Worm (Caenorhabditis elegans): Measurements from ENCODE around the gene aagr-4.

The aagr-4 gene

DNA sequence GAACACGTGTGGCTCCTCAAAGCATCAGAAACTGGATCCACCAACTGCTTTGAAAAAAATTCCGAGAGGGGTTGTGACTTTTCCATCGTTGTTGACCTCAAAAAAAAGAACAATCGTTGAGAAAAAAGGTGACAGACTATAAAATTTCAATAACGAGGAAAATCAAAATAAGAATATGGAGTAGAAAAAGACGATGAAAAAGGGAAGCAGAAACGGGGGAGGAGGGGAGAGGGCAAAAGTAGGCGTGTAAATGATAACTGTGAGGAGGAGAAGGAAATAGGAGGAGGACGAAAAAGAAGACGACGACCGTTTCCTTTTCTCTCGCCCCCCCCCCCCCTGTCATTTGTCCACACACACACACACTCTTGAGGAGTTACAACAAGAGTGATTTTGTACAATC lies 46.4 kb downstream of the aagr-4 start, which contains the start of gene B0310.2 (continued):
- TF ChIP-seq saeg-2 (GFP tag; IDR thresholded peaks at IDR 0.05) = no peak
- TF ChIP-seq dmd-9 (GFP tag; IDR thresholded peaks at IDR 0.05) = no peak
- no peak for TF ChIP-seq dmd-8 (GFP tag; IDR thresholded peaks at IDR 0.05)
- no peak for TF ChIP-seq mxl-3 (GFP tag; optimal IDR thresholded peaks at IDR 0.05)
- no peak for TF ChIP-seq fkh-10 (GFP tag; optimal IDR thresholded peaks at IDR 0.05)
- no peak for TF ChIP-seq nhr-10 (tag; optimal IDR thresholded peaks at IDR 0.05)

DNA sequence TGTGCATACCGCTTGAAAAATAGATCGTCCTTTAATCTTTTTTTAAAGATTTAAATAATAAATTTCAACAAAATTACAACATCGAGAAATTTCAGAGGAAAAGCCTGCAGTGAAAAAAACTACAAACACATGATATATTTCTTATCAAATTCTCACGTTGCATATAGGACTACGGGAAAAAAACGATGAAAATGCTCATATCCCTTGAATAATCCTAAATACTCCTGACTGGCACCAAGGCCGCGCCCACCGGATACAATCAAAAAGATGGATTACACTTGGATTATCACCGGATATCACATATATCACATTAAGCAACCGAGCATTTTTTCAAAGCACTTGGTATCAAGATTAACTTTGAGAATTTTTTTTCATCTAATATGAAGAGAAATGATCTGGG lies 53.6 kb downstream of the aagr-4 start:
- TF ChIP-seq aha-1 (tag) (peak; percentile 62), zip-2 (tag; optimal IDR thresholded peaks at IDR 0.05) (no peak)

Measured in whole organism, L4 larva.